Fruit fly (Drosophila melanogaster): ENCODE results near the gene mRpL21.

The mRpL21 gene

DNA sequence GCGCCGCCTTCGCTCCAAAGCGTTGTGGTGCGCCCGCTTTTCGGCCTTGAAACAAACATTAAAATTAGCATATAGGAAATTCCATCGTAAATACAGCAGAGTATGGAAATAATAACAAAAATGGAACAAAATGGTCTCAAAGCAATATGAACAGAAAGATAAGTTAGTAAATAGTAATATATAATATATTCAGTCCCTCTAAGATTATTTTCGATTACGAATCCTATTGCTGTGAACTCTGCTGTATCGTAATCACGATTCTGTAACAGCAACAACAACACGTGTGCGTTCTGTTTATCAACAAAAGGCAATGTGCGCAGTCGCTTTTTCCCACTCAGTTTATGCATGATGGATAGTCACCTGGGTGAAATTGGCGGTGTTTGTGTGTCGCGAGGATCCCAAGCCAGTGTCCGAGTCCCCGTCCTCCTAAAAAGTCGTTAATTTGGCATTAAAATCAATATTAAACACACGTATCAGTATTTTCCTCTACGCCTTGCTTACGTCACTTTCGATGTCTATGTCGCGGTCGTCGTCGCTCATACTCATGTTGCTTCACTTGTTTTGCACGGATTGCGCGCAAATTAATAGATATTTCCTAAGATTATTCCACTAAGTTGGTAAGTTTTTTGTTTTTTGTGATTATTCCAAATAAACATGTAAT lies 8.7 kb upstream of the mRpL21 start, which contains the start of the genes CG42374 and Mettl5 (continued):
- TF ChIP-seq CG1792 (GFP tag; optimal IDR thresholded peaks at IDR 0.05) (no peak), CG8944 (GFP tag; optimal IDR thresholded peaks at IDR 0.05) (no peak), CG6854 (GFP tag; optimal IDR thresholded peaks at IDR 0.05) (no peak), CG15073 (GFP tag; optimal IDR thresholded peaks at IDR 0.05) (no peak), cwo (GFP tag; optimal IDR thresholded peaks at IDR 0.05) (peak; percentile 74), sqz (GFP tag; optimal IDR thresholded peaks at IDR 0.05) (no peak), CG15011 (GFP tag; optimal IDR thresholded peaks at IDR 0.05) (no peak), tll (GFP tag; optimal IDR thresholded peaks at IDR 0.05) (no peak), al (GFP tag; IDR thresholded peaks at IDR 0.05) (0 out of 2 replicates have a peak, but pooled peaks have one; percentile 5), CG7987 (GFP tag; optimal IDR thresholded peaks at IDR 0.05) (peak; percentile 13), CG13624 (GFP tag; optimal IDR thresholded peaks at IDR 0.05) (no peak), rib (GFP tag; IDR thresholded peaks at IDR 0.05) (no peak), CG12155 (GFP tag; optimal IDR thresholded peaks at IDR 0.05) (no peak), CG11398 (GFP tag; optimal IDR thresholded peaks at IDR 0.05) (no peak), CG2678 (tag; optimal IDR thresholded peaks at IDR 0.05) (peak; percentile 52), CG12659 (GFP tag; optimal IDR thresholded peaks at IDR 0.05) (peak; percentile 31), CG17612 (GFP tag; IDR thresholded peaks at IDR 0.05) (no peak), fu2 (GFP tag; optimal IDR thresholded peaks at IDR 0.05) (no peak), CG31365 (tag; optimal IDR thresholded peaks at IDR 0.05) (no peak), run (tag; optimal IDR thresholded peaks at IDR 0.05) (no peak), Drgx (GFP tag; IDR thresholded peaks at IDR 0.05) (peak; percentile 76), MTF-1 (GFP tag; optimal IDR thresholded peaks at IDR 0.05; ENCODE audit: borderline replicate concordance) (peak; percentile 63), otp (GFP tag; IDR thresholded peaks at IDR 0.05) (no peak), luna (GFP tag; optimal IDR thresholded peaks at IDR 0.05) (no peak), Dip2 (GFP tag; IDR thresholded peaks at IDR 0.05) (no peak), oc (tag; optimal IDR thresholded peaks at IDR 0.05) (no peak), CoRest (tag; optimal IDR thresholded peaks at IDR 0.05) (no peak), insv (GFP tag; optimal IDR thresholded peaks at IDR 0.05) (no peak), dpn (GFP tag; optimal IDR thresholded peaks at IDR 0.05) (no peak), zen (tag; optimal IDR thresholded peaks at IDR 0.05) (no peak), p53 (GFP tag; optimal IDR thresholded peaks at IDR 0.05) (no peak), CG3407 (GFP tag; optimal IDR thresholded peaks at IDR 0.05) (peak; percentile 7), CHES-1-like (GFP tag; optimal IDR thresholded peaks at IDR 0.05) (no peak), CG4424 (GFP tag; optimal IDR thresholded peaks at IDR 0.05) (peak; percentile 23), CG10267 (tag; optimal IDR thresholded peaks at IDR 0.05) (no peak), Sry-β (GFP tag; optimal IDR thresholded peaks at IDR 0.05) (no peak), Elba2 (GFP tag; optimal IDR thresholded peaks at IDR 0.05) (no peak), MBD-R2 (GFP tag; IDR thresholded peaks at IDR 0.05) (no peak), CG9727 (GFP tag; optimal IDR thresholded peaks at IDR 0.05) (no peak), CG2202 (tag; optimal IDR thresholded peaks at IDR 0.05) (no peak), CG17912 (GFP tag; optimal IDR thresholded peaks at IDR 0.05) (no peak), CG11247 (GFP tag; IDR thresholded peaks at IDR 0.05) (no peak), CG16815 (GFP tag; optimal IDR thresholded peaks at IDR 0.05) (no peak), CG4282 (GFP tag; optimal IDR thresholded peaks at IDR 0.05) (no peak), CG10274 (GFP tag; optimal IDR thresholded peaks at IDR 0.05) (no peak), CG5180 (GFP tag; optimal IDR thresholded peaks at IDR 0.05) (peak; percentile 3), CG9932 (GFP tag; IDR thresholded peaks at IDR 0.05) (0 out of 2 replicates have a peak, but pooled peaks have one; percentile 18), CG2199 (GFP tag; IDR thresholded peaks at IDR 0.05) (no peak), CG16813 (GFP tag; IDR thresholded peaks at IDR 0.05; ENCODE audit: partially characterized antibody) (no peak), wdn (GFP tag; IDR thresholded peaks at IDR 0.05) (no peak)
